Worm (Caenorhabditis elegans) whole organism, L3 larva: Measurements from ENCODE around the gene twk-4.

ENCODE experiments used
- R02D3.7 ChIP-seq: fragments of 150-350 bp; optimal IDR thresholded peaks from 2 replicates; lab custom pipeline; 2014; ENCODE audit warnings: missing biosample characterization, missing genetic modification characterization
- ZK546.5 ChIP-seq: sonication (generic microtip); optimal IDR thresholded peaks from 2 replicates; lab custom pipeline; 2017; ENCODE audit warnings: missing biosample characterization, missing genetic modification characterization
- aly-2 ChIP-seq: fragments of 150-350 bp; optimal IDR thresholded peaks from 2 replicates; lab custom pipeline; 2014; ENCODE audit warnings: missing biosample characterization, missing genetic modification characterization
- ama-1 ChIP-seq: fragments of 150-350 bp; optimal IDR thresholded peaks from 2 replicates; lab custom pipeline; 2018
- ceh-16 ChIP-seq: sonication (generic microtip); optimal IDR thresholded peaks from 2 replicates; lab custom pipeline; 2017; ENCODE audit warnings: missing biosample characterization, missing genetic modification characterization
- ceh-28 ChIP-seq: fragments of 150-350 bp; optimal IDR thresholded peaks from 2 replicates; lab custom pipeline; 2014; ENCODE audit warnings: missing biosample characterization, missing genetic modification reagents, missing genetic modification characterization
- ceh-9 ChIP-seq: sonication (generic microtip); optimal IDR thresholded peaks from 2 replicates; lab custom pipeline; 2018; ENCODE audit warnings: missing biosample characterization, missing genetic modification characterization
- daf-12 ChIP-seq: fragments of 150-350 bp; optimal IDR thresholded peaks from 2 replicates; lab custom pipeline; 2014; ENCODE audit warnings: missing biosample characterization, missing genetic modification reagents, missing genetic modification characterization
- egl-27 ChIP-seq: sonication (generic microtip); optimal IDR thresholded peaks from 4 replicates; lab custom pipeline; 2017; ENCODE audit warnings: missing biosample characterization, missing genetic modification reagents, missing genetic modification characterization
- egl-5 ChIP-seq: fragments of 150-350 bp; optimal IDR thresholded peaks from 2 replicates; lab custom pipeline; 2017; ENCODE audit warnings: missing biosample characterization, missing genetic modification reagents, missing genetic modification characterization, inconsistent platforms
- elt-2 ChIP-seq: sonication (generic microtip); optimal IDR thresholded peaks from 2 replicates; lab custom pipeline; 2016; ENCODE audit warnings: missing genetic modification reagents, mild to moderate bottlenecking, missing genetic modification characterization, missing compliant biosample characterization
- elt-3 ChIP-seq, 3 experiments: fragments of 150-350 bp in 1 of 3; sonication (generic microtip) in 2 of 3; optimal IDR thresholded peaks; 2 replicates in 2 of 3; 4 replicates in 1 of 3; lab custom pipeline; 2014 to 2017; ENCODE audit warnings: missing biosample characterization in 3 of 3, missing genetic modification characterization in 3 of 3
- eor-1 ChIP-seq, 2 experiments: fragments of 150-350 bp; optimal IDR thresholded peaks; 2 replicates each; lab custom pipeline; 2014 to 2018; ENCODE audit warnings: missing biosample characterization in 2 of 2, missing genetic modification characterization in 2 of 2
- fkh-2 ChIP-seq: fragments of 150-350 bp; optimal IDR thresholded peaks from 2 replicates; lab custom pipeline; 2014; ENCODE audit warnings: missing biosample characterization, missing genetic modification reagents, missing genetic modification characterization
- fos-1 ChIP-seq: fragments of 150-350 bp; optimal IDR thresholded peaks from 2 replicates; lab custom pipeline; 2014; ENCODE audit warnings: missing biosample characterization, missing genetic modification characterization
- hmg-11 ChIP-seq: sonication (generic microtip); optimal IDR thresholded peaks from 2 replicates; lab custom pipeline; 2016; ENCODE audit warnings: missing genetic modification characterization, missing compliant biosample characterization
- lin-15B ChIP-seq: fragments of 150-350 bp; optimal IDR thresholded peaks from 2 replicates; lab custom pipeline; 2014; ENCODE audit warnings: missing biosample characterization, missing genetic modification characterization
- lin-39 ChIP-seq: fragments of 150-350 bp; optimal IDR thresholded peaks from 2 replicates; lab custom pipeline; 2018; ENCODE audit warnings: missing biosample characterization, missing genetic modification reagents, missing genetic modification characterization
- lsy-12 ChIP-seq: sonication (generic microtip); optimal IDR thresholded peaks from 2 replicates; lab custom pipeline; 2016; ENCODE audit warnings: mild to moderate bottlenecking, missing genetic modification characterization, missing compliant biosample characterization
- mml-1 ChIP-seq: fragments of 150-350 bp; sonication (generic microtip); optimal IDR thresholded peaks from 3 replicates; lab custom pipeline; 2014; ENCODE audit warnings: missing biosample characterization, missing genetic modification characterization
- nfya-1 ChIP-seq: sonication (generic microtip); optimal IDR thresholded peaks from 2 replicates; lab custom pipeline; 2017; ENCODE audit warnings: missing genetic modification characterization, mild to moderate bottlenecking, missing compliant biosample characterization, antibody characterized with exemption, moderate library complexity; ENCODE audit not compliant: insufficient read depth
- nhr-11 ChIP-seq: fragments of 150-350 bp; optimal IDR thresholded peaks from 2 replicates; lab custom pipeline; 2014; ENCODE audit warnings: missing biosample characterization, missing genetic modification characterization
- nhr-12 ChIP-seq: fragments of 150-350 bp; optimal IDR thresholded peaks from 2 replicates; lab custom pipeline; 2014; ENCODE audit warnings: missing biosample characterization, missing genetic modification characterization
- nhr-23 ChIP-seq: fragments of 150-350 bp; optimal IDR thresholded peaks from 2 replicates; lab custom pipeline; 2014; ENCODE audit warnings: missing biosample characterization, missing genetic modification reagents, missing genetic modification characterization
- nhr-25 ChIP-seq: sonication (generic microtip); optimal IDR thresholded peaks from 2 replicates; lab custom pipeline; 2017; ENCODE audit warnings: missing biosample characterization, missing genetic modification characterization
- nhr-28 ChIP-seq: fragments of 150-350 bp; optimal IDR thresholded peaks from 2 replicates; lab custom pipeline; 2014; ENCODE audit warnings: missing biosample characterization, missing genetic modification characterization
- pha-4 ChIP-seq: fragments of 150-350 bp; optimal IDR thresholded peaks from 2 replicates; lab custom pipeline; 2014; ENCODE audit warnings: missing biosample characterization, missing genetic modification reagents, missing genetic modification characterization
- pqm-1 ChIP-seq: fragments of 150-350 bp; optimal IDR thresholded peaks from 2 replicates; lab custom pipeline; 2017; ENCODE audit warnings: missing biosample characterization, missing genetic modification characterization, inconsistent platforms
- skn-1 ChIP-seq: fragments of 150-350 bp; optimal IDR thresholded peaks from 2 replicates; lab custom pipeline; 2014; ENCODE audit warnings: missing biosample characterization, missing genetic modification characterization
- snpc-4 ChIP-seq: fragments of 150-350 bp; optimal IDR thresholded peaks from 2 replicates; lab custom pipeline; 2014; ENCODE audit warnings: missing biosample characterization, missing genetic modification characterization
- tbx-2 ChIP-seq: sonication (generic microtip); optimal IDR thresholded peaks from 2 replicates; lab custom pipeline; 2016; ENCODE audit warnings: mild to moderate bottlenecking, missing genetic modification characterization, missing compliant biosample characterization
- unc-39 ChIP-seq: sonication (generic microtip); optimal IDR thresholded peaks from 4 replicates; lab custom pipeline; 2017; ENCODE audit warnings: missing biosample characterization, missing genetic modification characterization
- unc-62 ChIP-seq: fragments of 150-350 bp; sonication (generic microtip); optimal IDR thresholded peaks from 4 replicates; lab custom pipeline; 2014; ENCODE audit warnings: missing biosample characterization, missing genetic modification reagents, missing genetic modification characterization
- zag-1 ChIP-seq: fragments of 150-350 bp; optimal IDR thresholded peaks from 2 replicates; lab custom pipeline; 2014; ENCODE audit warnings: missing biosample characterization, missing genetic modification characterization
- ztf-11 ChIP-seq: fragments of 150-350 bp; optimal IDR thresholded peaks from 2 replicates; lab custom pipeline; 2014; ENCODE audit warnings: missing biosample characterization, missing genetic modification characterization
- ztf-4 ChIP-seq: fragments of 150-350 bp; optimal IDR thresholded peaks from 2 replicates; lab custom pipeline; 2014; ENCODE audit warnings: missing biosample characterization, missing genetic modification characterization

Gene twk-4

DNA sequence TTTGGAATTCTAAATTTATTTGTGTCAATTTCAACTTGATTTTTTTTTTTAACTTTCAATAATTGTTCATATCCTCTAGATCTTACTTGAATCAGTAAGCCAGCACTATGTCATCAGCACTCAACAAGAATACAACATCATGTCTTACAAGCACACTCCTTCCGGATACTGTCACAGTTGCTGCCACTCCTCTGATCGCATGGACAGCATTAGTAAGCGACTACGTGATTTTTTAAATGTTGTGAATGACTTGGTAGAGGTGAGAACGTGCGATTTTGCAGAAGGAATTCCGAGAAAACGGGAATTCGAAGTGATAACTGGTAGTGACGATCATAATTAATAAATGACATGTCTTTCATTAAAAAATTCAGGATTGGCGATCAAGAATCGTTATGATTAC lies 36.1 kb downstream of the twk-4 start, which contains the start of gene oac-54:
Gene oac-54 (plus strand): TSS at position 83 of the 400 bp plus-strand sequence.
- TF ChIP-seq aly-2 (tag; lab: Kevin White, UChicago) (no peak), skn-1 (no peak), ztf-11 (tag; lab: Kevin White, UChicago) (no peak), ceh-28 (tag; lab: Kevin White, UChicago) (no peak), snpc-4 (tag; lab: Kevin White, UChicago) (no peak), tbx-2 (tag; lab: Kevin White, UChicago) (no peak), egl-27 (tag; lab: Kevin White, UChicago) (no peak), egl-5 (tag; lab: Kevin White, UChicago) (no peak), nhr-28 (tag; lab: Kevin White, UChicago) (no peak), zag-1 (tag; lab: Kevin White, UChicago) (no peak), daf-12 (tag; lab: Kevin White, UChicago) (no peak), elt-3 (tag; optimal IDR thresholded peaks at IDR 0.05; lab: Kevin White, UChicago) (no peak), hmg-11 (tag; lab: Kevin White, UChicago) (no peak), nhr-11 (tag; lab: Kevin White, UChicago) (no peak), lin-39 (tag; lab: Kevin White, UChicago) (no peak), unc-62 (GFP tag; lab: Kevin White, UChicago) (no peak), nfya-1 (tag; lab: Kevin White, UChicago) (no peak), ZK546.5 (tag; lab: Kevin White, UChicago) (no peak), ztf-4 (tag; lab: Kevin White, UChicago) (no peak)

DNA sequence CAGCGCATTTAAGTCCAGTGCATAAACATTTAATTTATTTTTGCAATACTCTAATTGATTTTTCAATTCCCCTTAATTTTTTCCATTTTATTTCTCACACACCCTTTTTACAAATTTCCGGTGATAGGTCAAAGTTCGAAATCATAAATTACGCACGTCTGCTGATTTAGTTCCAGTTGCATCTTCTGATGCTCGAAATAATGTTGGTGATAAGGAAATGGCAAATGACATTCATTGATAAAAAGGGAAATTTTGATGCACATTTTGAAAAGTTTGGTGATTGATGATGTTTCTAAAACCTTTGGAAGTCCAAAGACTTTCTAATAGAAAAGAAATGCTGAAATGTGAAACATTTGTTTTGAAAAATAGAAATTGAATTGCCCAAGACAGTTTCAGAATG lies 37.0 kb downstream of the twk-4 start:
- TF ChIP-seq pqm-1 (peak; percentile 82), skn-1 (no peak), ceh-28 (tag; lab: Kevin White, UChicago) (no peak), ama-1 (lab: Kevin White, UChicago) (no peak), elt-2 (tag; lab: Kevin White, UChicago) (peak; percentile 94), R02D3.7 (no peak), ztf-11 (tag; lab: Kevin White, UChicago) (no peak), ZK546.5 (tag; lab: Kevin White, UChicago) (no peak)

DNA sequence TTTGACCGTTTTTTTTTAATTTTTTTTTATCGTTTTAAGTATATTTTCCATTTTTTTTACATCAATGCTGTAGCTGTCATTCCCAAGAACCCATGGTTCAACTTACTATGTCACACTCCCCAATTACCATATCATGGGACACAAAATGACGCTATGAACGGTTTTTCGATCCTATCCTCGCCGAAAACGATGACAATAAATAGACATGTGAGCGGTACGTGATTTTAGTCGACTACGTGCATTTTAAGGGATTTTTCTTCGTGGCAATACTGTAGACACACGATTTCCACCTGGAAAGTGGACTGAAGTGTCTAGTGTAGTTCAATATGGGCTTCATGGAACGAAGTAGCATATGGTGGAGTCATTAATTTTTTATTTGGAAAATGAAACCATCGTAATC lies 37.8 kb downstream of the twk-4 start:
- TF ChIP-seq mml-1 (tag; lab: Kevin White, UChicago), result no peak
- peak; percentile 29 for TF ChIP-seq elt-2 (tag; lab: Kevin White, UChicago)

DNA sequence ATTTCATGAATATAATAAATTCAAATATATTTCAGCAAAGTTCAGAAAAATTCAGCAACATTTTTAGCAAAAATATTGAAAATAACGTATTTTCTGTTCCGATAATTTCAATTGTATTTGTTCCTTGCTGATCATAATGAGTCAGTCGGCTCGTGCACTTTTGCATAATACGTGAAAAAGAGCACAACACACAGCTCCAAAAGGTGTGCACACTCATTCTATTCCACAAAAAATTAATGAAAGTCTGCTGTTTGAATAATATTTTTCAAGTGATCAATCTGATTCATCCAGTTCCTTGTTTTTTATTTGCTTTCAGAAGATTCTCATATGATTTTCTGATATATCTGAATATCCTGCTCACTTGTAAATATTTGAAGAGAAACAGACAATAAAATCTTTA lies 39.8 kb downstream of the twk-4 start:
- no peak for TF ChIP-seq lin-15B (tag; lab: Kevin White, UChicago)
- no peak for TF ChIP-seq elt-3 (tag; optimal IDR thresholded peaks at IDR 0.05; lab: Kevin White, UChicago)
- TF ChIP-seq fkh-2, result no peak
- peak; percentile 12 for TF ChIP-seq pqm-1
- no peak for TF ChIP-seq fos-1 (tag; lab: Kevin White, UChicago)

DNA sequence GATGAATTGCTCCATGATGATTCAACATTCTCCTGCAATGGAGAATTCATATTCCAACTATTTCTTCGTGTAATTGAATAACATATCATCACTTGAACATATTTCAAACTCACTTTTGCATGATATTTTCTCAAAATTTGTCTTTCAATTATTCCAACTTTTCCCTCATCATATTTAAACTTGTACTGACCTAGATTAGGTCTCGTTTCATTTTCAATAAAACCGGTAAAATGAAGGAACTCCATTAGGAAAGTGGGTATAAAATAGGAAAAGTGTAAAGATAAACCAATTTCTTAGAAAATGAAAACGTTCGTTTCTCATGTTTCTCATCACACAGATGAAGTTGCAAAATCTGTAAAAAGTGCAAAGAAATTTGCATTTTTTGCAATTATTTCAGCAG lies 41.9 kb downstream of the twk-4 start, which contains the start of gene col-78:
Gene col-78 (plus strand): TSS at position 301 of the 400 bp plus-strand sequence.
- TF ChIP-seq ceh-16 (tag; lab: Kevin White, UChicago), result no peak
- no peak for TF ChIP-seq ama-1 (lab: Kevin White, UChicago)
- no peak for TF ChIP-seq aly-2 (tag; lab: Kevin White, UChicago)
- no peak for TF ChIP-seq unc-39 (tag; lab: Kevin White, UChicago)
- no peak for TF ChIP-seq pha-4 (tag; lab: Kevin White, UChicago)
- no peak for TF ChIP-seq elt-3 (tag; optimal IDR thresholded peaks at IDR 0.05; lab: Kevin White, UChicago)
- TF ChIP-seq nhr-12 (tag; lab: Kevin White, UChicago), result no peak
- TF ChIP-seq lsy-12, result no peak
- TF ChIP-seq pqm-1, result no peak
- no peak for TF ChIP-seq ceh-9 (tag; lab: Kevin White, UChicago)
- no peak for TF ChIP-seq nhr-25 (tag; lab: Kevin White, UChicago)
- no peak for TF ChIP-seq nhr-23
- no peak for TF ChIP-seq R02D3.7
- TF ChIP-seq lin-15B (tag; lab: Kevin White, UChicago), result no peak
- no peak for TF ChIP-seq daf-12 (tag; lab: Kevin White, UChicago)
- TF ChIP-seq unc-62 (GFP tag; lab: Kevin White, UChicago), result no peak
- no peak for TF ChIP-seq zag-1 (tag; lab: Kevin White, UChicago)
- TF ChIP-seq ceh-28 (tag; lab: Kevin White, UChicago), result no peak
- TF ChIP-seq eor-1 (tag; optimal IDR thresholded peaks at IDR 0.05; lab: Kevin White, UChicago), result no peak
- TF ChIP-seq, all 47 proteins: peak for 0
